Worm (Caenorhabditis elegans): ENCODE measurements around the gene Y69A2AR.25.

Y69A2AR.25 gene

DNA sequence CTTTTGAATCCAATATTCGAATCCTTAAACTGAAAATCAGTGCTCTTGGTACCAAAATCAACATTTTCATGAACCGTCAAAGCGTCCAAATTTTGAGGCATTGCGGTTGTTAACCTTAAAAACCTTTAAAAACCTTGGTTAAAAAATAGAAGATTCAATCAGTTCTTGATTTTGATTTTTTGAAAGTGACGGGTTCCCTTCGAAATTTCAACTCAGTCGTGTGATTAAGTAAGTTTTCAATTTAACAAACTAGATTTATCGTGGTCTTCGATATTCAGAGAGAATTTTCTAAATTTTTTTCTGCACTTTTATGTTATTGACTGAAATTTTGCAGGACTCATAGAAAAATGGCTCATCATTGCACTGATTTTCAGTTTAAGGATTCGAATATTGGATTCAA, at the start of gene Y69A2AR.25, which contains the start of gene Y69A2AR.12:
Gene Y69A2AR.25 (minus strand): TSS at position 101 of the 400 bp plus-strand sequence.
Gene Y69A2AR.12 (plus strand): TSS at position 348 of the 400 bp plus-strand sequence.
- TF ChIP-seq rec-8 (tag; optimal IDR thresholded peaks at IDR 0.05) (no peak), ztf-18 (tag; optimal IDR thresholded peaks at IDR 0.05) (no peak), Y53G8AR.9 (GFP tag; conservative IDR thresholded peaks at IDR 0.05) (no peak), nhr-80 (tag; optimal IDR thresholded peaks at IDR 0.05) (no peak), Y56A3A.18 (GFP tag; IDR thresholded peaks at IDR 0.05) (no peak), hrde-1 (tag; optimal IDR thresholded peaks at IDR 0.05; ENCODE audit: borderline replicate concordance) (no peak)

DNA sequence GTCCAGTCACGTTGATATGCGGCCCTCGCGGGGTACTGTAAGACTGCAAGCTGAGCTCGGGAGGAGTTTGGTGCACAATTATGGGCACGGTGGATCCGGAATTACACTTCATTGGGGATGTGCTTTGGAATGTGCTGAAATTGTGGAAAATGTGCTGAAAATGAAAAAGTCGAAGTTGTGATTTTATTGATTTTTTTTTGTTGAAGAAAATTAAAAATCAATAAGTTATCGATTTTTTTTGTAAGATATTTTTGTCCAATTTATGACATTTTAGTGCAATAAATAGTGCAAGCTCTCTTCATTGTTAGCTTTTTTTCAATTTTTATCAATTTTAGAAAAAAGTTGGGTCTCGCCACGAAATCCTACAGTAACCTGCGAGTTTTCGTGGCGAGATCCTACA, 48.7 kb upstream of the Y69A2AR.25 start:
- TF ChIP-seq unc-130 (GFP tag; optimal IDR thresholded peaks at IDR 0.05) (no peak), mcd-1 (GFP tag; IDR thresholded peaks at IDR 0.05) (no peak), nfyb-1 (GFP tag; IDR thresholded peaks at IDR 0.05) (no peak), ceh-58 (GFP tag; IDR thresholded peaks at IDR 0.05) (no peak), nhr-90 (tag; optimal IDR thresholded peaks at IDR 0.05) (no peak), K11D2.4 (GFP tag; IDR thresholded peaks at IDR 0.05) (no peak), let-607 (tag; optimal IDR thresholded peaks at IDR 0.05) (no peak), egl-18 (GFP tag; IDR thresholded peaks at IDR 0.05) (no peak), let-526 (GFP tag; IDR thresholded peaks at IDR 0.05) (no peak), B0261.1 (tag; optimal IDR thresholded peaks at IDR 0.05) (no peak), sdz-38 (tag; optimal IDR thresholded peaks at IDR 0.05) (no peak), K12H6.12 (tag; optimal IDR thresholded peaks at IDR 0.05) (no peak), zim-3 (tag; optimal IDR thresholded peaks at IDR 0.05) (no peak), attf-3 (GFP tag; conservative IDR thresholded peaks at IDR 0.05) (no peak)

DNA sequence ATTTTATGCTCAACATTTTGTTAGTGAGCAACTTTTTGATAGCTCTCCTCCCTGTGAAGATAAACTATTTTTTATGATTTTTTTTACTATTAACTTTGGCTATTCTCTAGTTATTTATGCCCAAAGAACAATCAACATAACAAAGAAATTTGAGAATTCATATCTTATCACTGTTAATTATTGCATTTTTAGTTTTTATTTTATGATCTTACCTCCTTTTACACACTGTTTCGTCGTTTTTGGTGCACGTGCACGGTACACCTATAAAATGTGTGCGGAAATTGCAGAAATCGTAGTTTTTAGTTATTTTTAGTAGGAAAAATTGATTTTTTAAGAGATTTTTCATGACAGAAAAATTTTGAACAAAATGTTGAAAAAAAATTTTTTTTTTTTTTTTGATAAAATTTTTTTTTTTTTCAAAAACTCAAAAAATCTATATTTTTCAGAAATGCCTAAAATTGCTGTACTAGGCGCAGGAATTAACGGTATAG, 45.6 kb upstream of the Y69A2AR.25 start, which contains the start of gene daao-1:
Gene daao-1 (plus strand): TSS at position 441 of the 491 bp plus-strand sequence.
- TF ChIP-seq let-526 (GFP tag; IDR thresholded peaks at IDR 0.05) (no peak), attf-3 (GFP tag; conservative IDR thresholded peaks at IDR 0.05) (no peak)

DNA sequence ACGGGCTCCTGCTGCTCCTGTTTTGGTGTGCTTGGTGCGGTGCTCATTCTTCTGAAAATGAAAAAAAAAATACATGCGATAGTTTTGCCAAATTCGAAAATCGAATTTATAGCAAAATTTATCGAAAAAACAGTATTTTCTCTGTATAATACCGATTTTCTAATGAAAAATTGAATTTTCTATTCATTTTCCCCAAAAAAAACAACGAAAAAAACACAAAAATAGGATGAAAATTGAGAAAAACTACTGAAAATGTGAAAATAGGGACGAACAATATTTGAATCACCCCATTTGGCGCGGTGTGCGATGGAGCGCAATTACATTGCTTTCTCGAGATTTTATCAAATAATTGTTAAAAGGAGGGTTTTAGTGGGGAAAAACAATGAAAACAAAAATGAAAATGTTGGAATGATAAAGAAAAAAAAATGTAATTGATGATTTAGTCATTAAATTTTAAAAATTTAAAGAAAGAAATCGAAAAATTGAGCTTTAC, 44.9 kb upstream of the Y69A2AR.25 start, which contains the start of gene Y69A2AR.28:
Gene Y69A2AR.28 (minus strand): TSS at position 51 of the 493 bp plus-strand sequence.
- TF ChIP-seq sea-2 (GFP tag; IDR thresholded peaks at IDR 0.05) (no peak), attf-6 (GFP tag; IDR thresholded peaks at IDR 0.05) (no peak), efl-1 (GFP tag; optimal IDR thresholded peaks at IDR 0.05) (peak; percentile 57)

DNA sequence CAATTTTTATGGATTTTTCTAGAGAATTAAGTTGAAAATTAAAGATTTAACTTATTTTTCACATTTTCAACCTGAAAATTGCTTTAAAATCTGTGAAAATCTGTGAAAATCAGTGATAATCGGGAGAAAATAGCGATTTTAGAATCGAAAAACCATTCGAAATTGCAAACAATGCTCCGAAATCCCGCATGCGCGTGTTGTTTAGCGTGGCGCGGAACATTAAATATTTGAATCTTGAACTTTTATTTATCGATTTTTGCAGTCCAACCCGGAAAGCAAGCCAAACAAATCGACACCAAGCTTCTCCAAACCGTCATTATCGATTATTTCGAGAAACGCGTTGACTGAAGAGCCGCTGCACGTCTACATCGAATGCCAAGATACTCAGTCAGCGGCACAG, 42.8 kb upstream of the Y69A2AR.25 start:
- TF ChIP-seq attf-3 (GFP tag; conservative IDR thresholded peaks at IDR 0.05) (peak; percentile 87), dpff-1 (tag; optimal IDR thresholded peaks at IDR 0.05) (no peak)

DNA sequence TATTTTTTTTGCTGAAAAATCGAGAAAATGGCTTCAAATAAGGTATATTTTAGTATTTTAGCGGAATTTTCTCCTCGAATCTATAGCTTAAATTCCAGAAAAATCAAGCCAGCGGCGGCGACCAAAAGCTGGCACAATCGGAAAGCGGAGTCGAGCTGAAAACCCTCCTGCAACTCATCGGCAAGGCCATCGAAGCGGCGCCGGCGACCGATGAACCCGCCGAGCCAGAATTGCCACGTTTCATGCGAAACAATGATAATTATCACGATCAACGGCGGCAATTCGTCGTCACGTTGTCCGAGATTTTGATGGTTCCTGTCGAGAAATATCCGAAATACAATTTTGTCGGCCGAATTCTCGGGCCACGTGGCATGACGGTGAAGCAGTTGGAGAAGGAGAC, 42.2 kb upstream of the Y69A2AR.25 start, which contains the start of gene Y69A2AR.32:
Gene Y69A2AR.32 (plus strand): TSS at position 28 of the 400 bp plus-strand sequence.
- TF ChIP-seq B0261.1 (tag; optimal IDR thresholded peaks at IDR 0.05), result no peak
- TF ChIP-seq madf-3 (GFP tag; IDR thresholded peaks at IDR 0.05), result peak; percentile 80; the same call in 1 of the 2 replicates
- no peak for TF ChIP-seq cebp-1 (GFP tag; IDR thresholded peaks at IDR 0.05)
- peak; percentile 5 for TF ChIP-seq cebp-1 (tag; optimal IDR thresholded peaks at IDR 0.05)
- peak; percentile 45 for TF ChIP-seq zim-3 (tag; optimal IDR thresholded peaks at IDR 0.05)
- no peak for TF ChIP-seq Y79H2A.3 (GFP tag; conservative IDR thresholded peaks at IDR 0.05)
- no peak for TF ChIP-seq ztf-26 (tag; optimal IDR thresholded peaks at IDR 0.05)
- TF ChIP-seq egrh-3 (GFP tag; IDR thresholded peaks at IDR 0.05), result peak; percentile 30; the same call in 1 of the 2 replicates
- TF ChIP-seq B0336.3 (GFP tag; IDR thresholded peaks at IDR 0.05), result peak; percentile 52; the same call in 1 of the 2 replicates
- TF ChIP-seq zfh-2 (GFP tag; conservative IDR thresholded peaks at IDR 0.05), result peak; percentile 74; the same call in 1 of the 2 replicates
- 0 out of 2 replicates have a peak, but pooled peaks have one; percentile 14 for TF ChIP-seq nfyb-1 (GFP tag; IDR thresholded peaks at IDR 0.05)

Measured in whole organism, young adult.